Worm (Caenorhabditis elegans) whole organism, L3 larva: Measurements from ENCODE around the gene ZK829.1.
A peak's percentile ranks its signal among the peaks of the same experiment; 100 is the strongest.

Source experiments
- R02D3.7 ChIP-seq: fragments of 150-350 bp; optimal IDR thresholded peaks from 2 replicates; lab custom pipeline; 2014; ENCODE audit warnings: missing biosample characterization, missing genetic modification characterization
- aly-2 ChIP-seq: fragments of 150-350 bp; optimal IDR thresholded peaks from 2 replicates; lab custom pipeline; 2014; ENCODE audit warnings: missing biosample characterization, missing genetic modification characterization
- ama-1 ChIP-seq: fragments of 150-350 bp; optimal IDR thresholded peaks from 2 replicates; lab custom pipeline; 2018
- ceh-16 ChIP-seq: sonication (generic microtip); optimal IDR thresholded peaks from 2 replicates; lab custom pipeline; 2017; ENCODE audit warnings: missing biosample characterization, missing genetic modification characterization
- ceh-28 ChIP-seq: fragments of 150-350 bp; optimal IDR thresholded peaks from 2 replicates; lab custom pipeline; 2014; ENCODE audit warnings: missing biosample characterization, missing genetic modification reagents, missing genetic modification characterization
- ceh-82 ChIP-seq: fragments of 150-350 bp; optimal IDR thresholded peaks from 2 replicates; lab custom pipeline; 2014; ENCODE audit warnings: missing biosample characterization, missing genetic modification characterization
- ceh-9 ChIP-seq: sonication (generic microtip); optimal IDR thresholded peaks from 2 replicates; lab custom pipeline; 2018; ENCODE audit warnings: missing biosample characterization, missing genetic modification characterization
- daf-12 ChIP-seq: fragments of 150-350 bp; optimal IDR thresholded peaks from 2 replicates; lab custom pipeline; 2014; ENCODE audit warnings: missing biosample characterization, missing genetic modification reagents, missing genetic modification characterization
- egl-5 ChIP-seq: fragments of 150-350 bp; optimal IDR thresholded peaks from 2 replicates; lab custom pipeline; 2017; ENCODE audit warnings: missing biosample characterization, missing genetic modification reagents, missing genetic modification characterization, inconsistent platforms
- elt-2 ChIP-seq: sonication (generic microtip); optimal IDR thresholded peaks from 2 replicates; lab custom pipeline; 2016; ENCODE audit warnings: missing genetic modification reagents, mild to moderate bottlenecking, missing genetic modification characterization, missing compliant biosample characterization
- eor-1 ChIP-seq, 2 experiments: fragments of 150-350 bp; optimal IDR thresholded peaks; 2 replicates each; lab custom pipeline; 2014 to 2018; ENCODE audit warnings: missing biosample characterization in 2 of 2, missing genetic modification characterization in 2 of 2
- fkh-10 ChIP-seq: sonication (generic microtip); optimal IDR thresholded peaks from 2 replicates; lab custom pipeline; 2017; ENCODE audit warnings: missing biosample characterization, missing genetic modification reagents, missing genetic modification characterization
- fkh-2 ChIP-seq: fragments of 150-350 bp; optimal IDR thresholded peaks from 2 replicates; lab custom pipeline; 2014; ENCODE audit warnings: missing biosample characterization, missing genetic modification reagents, missing genetic modification characterization
- fos-1 ChIP-seq: fragments of 150-350 bp; optimal IDR thresholded peaks from 2 replicates; lab custom pipeline; 2014; ENCODE audit warnings: missing biosample characterization, missing genetic modification characterization
- jun-1 ChIP-seq: fragments of 150-350 bp; optimal IDR thresholded peaks from 2 replicates; lab custom pipeline; 2014; ENCODE audit warnings: missing biosample characterization, missing genetic modification reagents, missing genetic modification characterization
- lin-15B ChIP-seq: fragments of 150-350 bp; optimal IDR thresholded peaks from 2 replicates; lab custom pipeline; 2014; ENCODE audit warnings: missing biosample characterization, missing genetic modification characterization
- lin-39 ChIP-seq: fragments of 150-350 bp; optimal IDR thresholded peaks from 2 replicates; lab custom pipeline; 2018; ENCODE audit warnings: missing biosample characterization, missing genetic modification reagents, missing genetic modification characterization
- lsy-12 ChIP-seq: sonication (generic microtip); optimal IDR thresholded peaks from 2 replicates; lab custom pipeline; 2016; ENCODE audit warnings: mild to moderate bottlenecking, missing genetic modification characterization, missing compliant biosample characterization
- mml-1 ChIP-seq: fragments of 150-350 bp; sonication (generic microtip); optimal IDR thresholded peaks from 3 replicates; lab custom pipeline; 2014; ENCODE audit warnings: missing biosample characterization, missing genetic modification characterization
- nfya-1 ChIP-seq: sonication (generic microtip); optimal IDR thresholded peaks from 2 replicates; lab custom pipeline; 2017; ENCODE audit warnings: missing genetic modification characterization, mild to moderate bottlenecking, missing compliant biosample characterization, antibody characterized with exemption, moderate library complexity; ENCODE audit not compliant: insufficient read depth
- nhr-23 ChIP-seq: fragments of 150-350 bp; optimal IDR thresholded peaks from 2 replicates; lab custom pipeline; 2014; ENCODE audit warnings: missing biosample characterization, missing genetic modification reagents, missing genetic modification characterization
- nhr-25 ChIP-seq: sonication (generic microtip); optimal IDR thresholded peaks from 2 replicates; lab custom pipeline; 2017; ENCODE audit warnings: missing biosample characterization, missing genetic modification characterization
- nhr-28 ChIP-seq: fragments of 150-350 bp; optimal IDR thresholded peaks from 2 replicates; lab custom pipeline; 2014; ENCODE audit warnings: missing biosample characterization, missing genetic modification characterization
- nhr-43 ChIP-seq: sonication (generic microtip); optimal IDR thresholded peaks from 2 replicates; lab custom pipeline; 2016; ENCODE audit warnings: mild to moderate bottlenecking, missing genetic modification characterization, missing compliant biosample characterization; ENCODE audit not compliant: poor library complexity, severe bottlenecking
- nhr-67 ChIP-seq: fragments of 150-350 bp; optimal IDR thresholded peaks from 2 replicates; lab custom pipeline; 2014; ENCODE audit warnings: missing biosample characterization, missing genetic modification characterization
- nhr-77 ChIP-seq: fragments of 150-350 bp; optimal IDR thresholded peaks from 2 replicates; lab custom pipeline; 2014; ENCODE audit warnings: missing biosample characterization, missing genetic modification characterization
- pha-4 ChIP-seq: fragments of 150-350 bp; optimal IDR thresholded peaks from 2 replicates; lab custom pipeline; 2014; ENCODE audit warnings: missing biosample characterization, missing genetic modification reagents, missing genetic modification characterization
- pqm-1 ChIP-seq: fragments of 150-350 bp; optimal IDR thresholded peaks from 2 replicates; lab custom pipeline; 2017; ENCODE audit warnings: missing biosample characterization, missing genetic modification characterization, inconsistent platforms
- sea-2 ChIP-seq: fragments of 150-350 bp; sonication (generic microtip); optimal IDR thresholded peaks from 4 replicates; lab custom pipeline; 2014; ENCODE audit warnings: missing biosample characterization, missing genetic modification reagents, missing genetic modification characterization
- skn-1 ChIP-seq: fragments of 150-350 bp; optimal IDR thresholded peaks from 2 replicates; lab custom pipeline; 2014; ENCODE audit warnings: missing biosample characterization, missing genetic modification characterization
- snpc-4 ChIP-seq: fragments of 150-350 bp; optimal IDR thresholded peaks from 2 replicates; lab custom pipeline; 2014; ENCODE audit warnings: missing biosample characterization, missing genetic modification characterization
- tbx-2 ChIP-seq: sonication (generic microtip); optimal IDR thresholded peaks from 2 replicates; lab custom pipeline; 2016; ENCODE audit warnings: mild to moderate bottlenecking, missing genetic modification characterization, missing compliant biosample characterization
- unc-39 ChIP-seq: sonication (generic microtip); optimal IDR thresholded peaks from 4 replicates; lab custom pipeline; 2017; ENCODE audit warnings: missing biosample characterization, missing genetic modification characterization
- zag-1 ChIP-seq: fragments of 150-350 bp; optimal IDR thresholded peaks from 2 replicates; lab custom pipeline; 2014; ENCODE audit warnings: missing biosample characterization, missing genetic modification characterization
- ztf-11 ChIP-seq: fragments of 150-350 bp; optimal IDR thresholded peaks from 2 replicates; lab custom pipeline; 2014; ENCODE audit warnings: missing biosample characterization, missing genetic modification characterization
- ztf-4 ChIP-seq: fragments of 150-350 bp; optimal IDR thresholded peaks from 2 replicates; lab custom pipeline; 2014; ENCODE audit warnings: missing biosample characterization, missing genetic modification characterization

Gene ZK829.1

DNA sequence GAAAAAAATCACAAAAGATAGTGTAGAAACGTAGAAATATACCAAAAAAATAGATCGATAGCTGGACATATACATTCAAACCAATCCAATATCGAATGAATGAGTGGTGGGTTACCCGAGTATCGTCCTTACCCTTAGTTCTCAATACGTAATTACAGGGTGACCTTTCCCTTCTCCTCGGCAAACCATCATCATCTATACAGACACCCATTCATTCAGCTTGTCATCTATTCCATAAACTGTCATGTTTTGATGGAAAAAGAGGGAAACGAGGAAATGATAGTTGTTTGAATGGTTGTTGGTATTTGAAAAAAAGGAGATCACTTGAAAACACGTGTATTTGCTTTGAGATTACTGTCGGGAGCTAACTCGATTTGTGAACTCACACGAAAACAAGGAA is 18.1 kb downstream of the ZK829.1 start:
- TF ChIP-seq daf-12 (no peak), ceh-82 (no peak)

DNA sequence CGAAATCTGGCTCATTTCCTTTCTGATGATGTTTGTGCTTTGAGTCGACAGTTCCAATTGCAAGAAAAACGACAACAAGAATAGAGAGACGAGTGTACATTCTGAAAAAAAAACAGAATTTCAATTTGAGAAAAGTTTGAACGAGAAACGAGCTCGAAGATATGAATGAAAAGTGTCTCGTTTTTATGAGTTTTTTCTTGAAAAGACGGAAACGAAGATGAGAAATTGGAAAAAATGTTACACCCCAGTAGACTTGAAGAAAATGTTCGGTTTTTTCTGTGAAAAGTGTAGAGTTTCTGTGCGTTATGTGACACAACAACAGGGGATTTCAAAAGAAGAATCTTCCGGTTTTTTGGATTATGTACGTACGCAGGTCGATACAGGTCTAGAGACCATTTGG is 19.1 kb downstream of the ZK829.1 start, which contains the start of gene srlf-31:
Gene srlf-31 (minus strand): TSS at position 101 of the 400 bp plus-strand sequence.
- TF ChIP-seq egl-5 (tag; lab: Kevin White, UChicago) (no peak), snpc-4 (no peak), lin-15B (tag; lab: Kevin White, UChicago) (no peak), zag-1 (tag; lab: Kevin White, UChicago) (no peak), ceh-16 (tag; lab: Kevin White, UChicago) (no peak), lin-39 (tag; lab: Kevin White, UChicago) (no peak), fkh-10 (GFP tag; lab: Kevin White, UChicago) (no peak)

DNA sequence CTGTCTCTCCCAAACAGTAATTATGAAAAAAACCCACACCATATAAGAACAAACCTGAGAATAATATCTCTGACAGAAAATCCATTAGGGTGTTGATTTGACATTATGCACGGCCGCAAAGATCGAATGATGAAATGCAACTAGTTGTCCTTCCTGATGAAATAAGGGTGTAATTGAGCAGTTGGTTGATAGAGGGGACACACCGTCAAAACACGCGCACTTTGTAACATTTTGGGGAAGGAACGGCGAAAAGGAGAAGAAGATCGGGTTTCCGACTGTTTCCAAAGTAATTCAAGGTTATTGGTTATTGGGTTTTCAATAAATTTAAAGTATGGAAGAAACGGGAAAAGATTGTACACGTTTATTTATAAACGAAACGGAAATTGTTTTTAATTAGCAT is 20.2 kb downstream of the ZK829.1 start, which contains the start of gene ZK822.1:
Gene ZK822.1 (minus strand): TSS at position 121 of the 400 bp plus-strand sequence.
- TF ChIP-seq mml-1 (tag; lab: Kevin White, UChicago) (no peak), ceh-9 (tag; lab: Kevin White, UChicago) (no peak), aly-2 (tag; lab: Kevin White, UChicago) (no peak), nhr-23 (no peak), snpc-4 (no peak), pha-4 (no peak), tbx-2 (tag; lab: Kevin White, UChicago) (no peak), pqm-1 (no peak), nhr-77 (tag; lab: Kevin White, UChicago) (no peak), nhr-25 (tag; lab: Kevin White, UChicago) (no peak)

DNA sequence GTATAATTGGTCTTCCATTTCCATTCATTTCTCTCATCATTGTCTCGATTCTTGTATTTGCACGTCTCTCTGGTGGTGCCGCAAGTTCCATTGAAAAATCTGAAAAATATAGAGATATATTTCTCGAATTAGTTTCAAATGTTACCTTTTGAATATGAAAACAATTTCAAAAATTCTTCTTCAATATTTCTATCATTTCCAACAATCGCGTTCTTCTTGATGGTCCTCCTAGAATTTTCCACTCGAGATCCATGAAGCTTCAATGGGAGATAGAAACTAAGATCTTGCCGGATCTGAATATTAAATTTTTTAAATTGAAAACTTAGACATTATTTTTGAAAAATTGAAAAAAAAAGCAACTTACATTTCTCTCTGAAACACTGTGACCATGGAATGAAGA is 23.1 kb downstream of the ZK829.1 start:
- no peak for TF ChIP-seq nhr-67 (tag; lab: Kevin White, UChicago)
- TF ChIP-seq ceh-82 = no peak
- TF ChIP-seq ama-1 (lab: Kevin White, UChicago) = no peak
- TF ChIP-seq tbx-2 (tag; lab: Kevin White, UChicago) = no peak
- TF ChIP-seq mml-1 (tag; lab: Kevin White, UChicago) = no peak
- no peak for TF ChIP-seq ztf-4 (tag; lab: Kevin White, UChicago)
- TF ChIP-seq zag-1 (tag; lab: Kevin White, UChicago) = no peak
- TF ChIP-seq nhr-28 = no peak
- no peak for TF ChIP-seq eor-1 (tag; optimal IDR thresholded peaks at IDR 0.05; lab: Kevin White, UChicago)
- no peak for TF ChIP-seq unc-39 (tag; lab: Kevin White, UChicago)
- no peak for TF ChIP-seq elt-2 (tag; lab: Kevin White, UChicago)
- no peak for TF ChIP-seq nhr-23
- TF ChIP-seq nfya-1 (tag; lab: Kevin White, UChicago) = no peak

DNA sequence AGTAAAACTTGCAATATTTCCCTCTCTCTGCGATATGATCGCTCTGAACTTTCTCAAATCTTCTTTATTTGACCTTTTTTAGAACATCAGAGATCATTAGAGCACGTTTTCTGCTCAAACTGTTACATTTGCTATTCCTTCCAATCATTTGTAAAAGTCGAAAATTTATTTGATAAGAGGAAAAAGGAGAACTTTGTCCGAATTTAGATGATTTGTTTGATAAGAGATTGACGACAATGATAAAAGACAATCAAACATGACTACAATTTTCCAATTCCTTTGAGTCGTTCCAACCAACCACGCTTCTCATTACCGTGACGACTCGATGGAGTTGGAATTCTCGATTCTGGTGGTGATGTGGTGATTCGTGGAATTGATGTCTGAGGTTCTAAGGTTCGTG is 24.3 kb downstream of the ZK829.1 start:
- TF ChIP-seq jun-1 (tag; lab: Kevin White, UChicago) (peak; percentile 1), R02D3.7 (tag; lab: Kevin White, UChicago) (no peak), nhr-43 (tag; lab: Kevin White, UChicago) (no peak), fkh-10 (GFP tag; lab: Kevin White, UChicago) (no peak), pqm-1 (peak; percentile 90), nhr-77 (tag; lab: Kevin White, UChicago) (no peak), nhr-23 (no peak), elt-2 (tag; lab: Kevin White, UChicago) (peak; percentile 90), mml-1 (tag; lab: Kevin White, UChicago) (no peak), ztf-4 (tag; lab: Kevin White, UChicago) (no peak), daf-12 (no peak), ama-1 (lab: Kevin White, UChicago) (no peak), snpc-4 (no peak), ztf-11 (tag; lab: Kevin White, UChicago) (no peak), pha-4 (peak; percentile 44)

DNA sequence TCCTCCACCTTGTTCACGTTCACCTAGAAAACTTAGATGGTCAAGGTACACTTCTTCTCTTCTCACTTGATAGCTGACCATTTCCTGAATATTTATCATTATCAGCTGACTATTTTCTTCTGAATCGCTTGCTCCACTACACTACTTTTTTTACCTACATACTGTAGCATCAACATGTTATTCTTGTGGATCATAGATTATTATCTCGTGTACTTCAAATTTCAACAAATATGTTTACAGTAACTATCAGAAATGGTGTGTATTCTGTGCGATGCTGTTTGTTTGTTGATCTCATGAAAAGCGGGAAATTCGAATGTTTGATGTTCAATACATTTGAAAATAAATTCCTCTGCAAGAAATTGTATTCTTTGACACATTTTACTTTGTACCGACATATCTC is 25.3 kb downstream of the ZK829.1 start, which contains the start of gene ZK822.10:
Gene ZK822.10 (plus strand): TSS at position 231 of the 400 bp plus-strand sequence.
- TF ChIP-seq ceh-82 (no peak), pha-4 (peak; percentile 88), jun-1 (tag; lab: Kevin White, UChicago) (peak; percentile 7), sea-2 (GFP tag; lab: Kevin White, UChicago) (no peak), pqm-1 (peak; percentile 91), nfya-1 (tag; lab: Kevin White, UChicago) (no peak), zag-1 (tag; lab: Kevin White, UChicago) (no peak), lsy-12 (tag; lab: Kevin White, UChicago) (no peak), fos-1 (tag; lab: Kevin White, UChicago) (no peak), nhr-77 (tag; lab: Kevin White, UChicago) (no peak), ceh-28 (tag; lab: Kevin White, UChicago) (peak; percentile 24), skn-1 (tag; lab: Kevin White, UChicago) (no peak), nhr-43 (tag; lab: Kevin White, UChicago) (no peak), R02D3.7 (tag; lab: Kevin White, UChicago) (no peak), elt-2 (tag; lab: Kevin White, UChicago) (peak; percentile 83), fkh-2 (tag; lab: Kevin White, UChicago) (no peak), daf-12 (no peak)
- TF ChIP-seq, all 47 proteins: peak for 5
